Worm (Caenorhabditis elegans) whole organism, L2 larva: ENCODE measurements around the gene dhs-24.

Source experiments
- alr-1 ChIP-seq: fragments of 150-350 bp; optimal IDR thresholded peaks from 2 replicates; lab custom pipeline; 2014; ENCODE audit warnings: missing biosample characterization, missing genetic modification characterization
- elt-3 ChIP-seq: sonication (generic microtip); optimal IDR thresholded peaks from 2 replicates; lab custom pipeline; 2017; ENCODE audit warnings: missing biosample characterization, missing genetic modification characterization
- lin-13 ChIP-seq: fragments of 150-350 bp; optimal IDR thresholded peaks from 2 replicates; lab custom pipeline; 2014; ENCODE audit warnings: missing biosample characterization, missing genetic modification reagents, missing genetic modification characterization
- nhr-11 ChIP-seq: fragments of 150-350 bp; optimal IDR thresholded peaks from 2 replicates; lab custom pipeline; 2014; ENCODE audit warnings: missing biosample characterization, missing genetic modification characterization
- nhr-12 ChIP-seq: fragments of 150-350 bp; optimal IDR thresholded peaks from 2 replicates; lab custom pipeline; 2014; ENCODE audit warnings: missing biosample characterization, missing genetic modification characterization
- nhr-23 ChIP-seq: fragments of 150-350 bp; optimal IDR thresholded peaks from 2 replicates; lab custom pipeline; 2014; ENCODE audit warnings: missing biosample characterization, missing genetic modification reagents, missing genetic modification characterization
- nhr-237 ChIP-seq: fragments of 150-350 bp; optimal IDR thresholded peaks from 2 replicates; lab custom pipeline; 2014; ENCODE audit warnings: missing biosample characterization, missing genetic modification characterization
- snpc-4 ChIP-seq: fragments of 150-350 bp; optimal IDR thresholded peaks from 2 replicates; lab custom pipeline; 2014; ENCODE audit warnings: missing biosample characterization, missing genetic modification characterization
- unc-62 ChIP-seq: fragments of 150-350 bp; optimal IDR thresholded peaks from 2 replicates; lab custom pipeline; 2014; ENCODE audit warnings: missing biosample characterization, missing genetic modification reagents, missing genetic modification characterization
- ztf-11 ChIP-seq: sonication (generic microtip); optimal IDR thresholded peaks from 2 replicates; lab custom pipeline; 2017; ENCODE audit warnings: missing biosample characterization, missing genetic modification characterization
- ztf-4 ChIP-seq: fragments of 150-350 bp; optimal IDR thresholded peaks from 2 replicates; lab custom pipeline; 2014; ENCODE audit warnings: missing biosample characterization, missing genetic modification characterization

ce11 chrV:19908854-19909253 is 37.6 kb downstream of the dhs-24 start:
- no peak for TF ChIP-seq ztf-11 (tag; lab: Kevin White, UChicago)
- no peak for TF ChIP-seq ztf-4
- no peak for TF ChIP-seq alr-1 (tag; lab: Kevin White, UChicago)
- TF ChIP-seq nhr-12 (tag; lab: Kevin White, UChicago): no peak
- no peak for TF ChIP-seq elt-3 (tag; lab: Kevin White, UChicago)
- no peak for TF ChIP-seq nhr-11 (tag; lab: Kevin White, UChicago)
- no peak for TF ChIP-seq snpc-4 (tag; lab: Kevin White, UChicago)
- TF ChIP-seq lin-13: no peak
- TF ChIP-seq unc-62 (GFP tag; lab: Kevin White, UChicago): no peak
- TF ChIP-seq nhr-23: no peak
- TF ChIP-seq nhr-237 (tag; lab: Kevin White, UChicago): no peak
